Worm (Caenorhabditis elegans) whole organism, L3 larva: Measurements from ENCODE around the gene ugt-63.

Experiments
- ZK546.5 ChIP-seq: sonication (generic microtip); optimal IDR thresholded peaks from 2 replicates; lab custom pipeline; 2017; ENCODE audit warnings: missing biosample characterization, missing genetic modification characterization
- ceh-28 ChIP-seq: fragments of 150-350 bp; optimal IDR thresholded peaks from 2 replicates; lab custom pipeline; 2014; ENCODE audit warnings: missing biosample characterization, missing genetic modification reagents, missing genetic modification characterization
- egl-5 ChIP-seq: fragments of 150-350 bp; optimal IDR thresholded peaks from 2 replicates; lab custom pipeline; 2017; ENCODE audit warnings: missing biosample characterization, missing genetic modification reagents, missing genetic modification characterization, inconsistent platforms
- elt-1 ChIP-seq: fragments of 150-350 bp; optimal IDR thresholded peaks from 2 replicates; lab custom pipeline; 2014; ENCODE audit warnings: missing biosample characterization, missing genetic modification characterization
- elt-2 ChIP-seq: sonication (generic microtip); optimal IDR thresholded peaks from 2 replicates; lab custom pipeline; 2016; ENCODE audit warnings: missing genetic modification reagents, mild to moderate bottlenecking, missing genetic modification characterization, missing compliant biosample characterization
- fkh-10 ChIP-seq: sonication (generic microtip); optimal IDR thresholded peaks from 2 replicates; lab custom pipeline; 2017; ENCODE audit warnings: missing biosample characterization, missing genetic modification reagents, missing genetic modification characterization
- nfya-1 ChIP-seq: sonication (generic microtip); optimal IDR thresholded peaks from 2 replicates; lab custom pipeline; 2017; ENCODE audit warnings: missing genetic modification characterization, mild to moderate bottlenecking, missing compliant biosample characterization, antibody characterized with exemption, moderate library complexity; ENCODE audit not compliant: insufficient read depth
- nhr-76 ChIP-seq: fragments of 150-350 bp; sonication (generic microtip); optimal IDR thresholded peaks from 5 replicates; lab custom pipeline; 2014; ENCODE audit warnings: missing biosample characterization, missing genetic modification characterization
- zag-1 ChIP-seq: fragments of 150-350 bp; optimal IDR thresholded peaks from 2 replicates; lab custom pipeline; 2014; ENCODE audit warnings: missing biosample characterization, missing genetic modification characterization
- ztf-11 ChIP-seq: fragments of 150-350 bp; optimal IDR thresholded peaks from 2 replicates; lab custom pipeline; 2014; ENCODE audit warnings: missing biosample characterization, missing genetic modification characterization
- ztf-4 ChIP-seq: fragments of 150-350 bp; optimal IDR thresholded peaks from 2 replicates; lab custom pipeline; 2014; ENCODE audit warnings: missing biosample characterization, missing genetic modification characterization

ce11 chrV:5130018-5130417 lies 19.4 kb upstream of the ugt-63 start, which contains the start of gene F14F9.8:
- TF ChIP-seq egl-5 (tag; lab: Kevin White, UChicago) (no peak), nhr-76 (no peak), zag-1 (tag; lab: Kevin White, UChicago) (no peak), ztf-11 (no peak), nfya-1 (tag; lab: Kevin White, UChicago) (no peak), ztf-4 (tag; lab: Kevin White, UChicago) (no peak), elt-2 (no peak), ceh-28 (no peak), fkh-10 (GFP tag; lab: Kevin White, UChicago) (no peak), ZK546.5 (tag; lab: Kevin White, UChicago) (no peak), elt-1 (tag; lab: Kevin White, UChicago) (no peak)
